Worm (Caenorhabditis elegans) whole organism, L4 larva: ENCODE data around the gene algn-6.

ENCODE experiments used
- D1046.2 ChIP-seq: fragments of 200-800 bp; sonication (Bioruptor generic); IDR thresholded peaks from 2 replicates; pipeline ENCODE4 v1.3.6; 2022; ENCODE audit warnings: missing genetic modification characterization, missing compliant biosample characterization
- F10B5.3 ChIP-seq: sonication (generic microtip); optimal IDR thresholded peaks from 2 replicates; lab custom pipeline; 2016; ENCODE audit warnings: mild to moderate bottlenecking, missing genetic modification characterization, missing compliant biosample characterization
- T26A8.4 ChIP-seq: fragments of 200-800 bp; sonication (Bioruptor generic); IDR thresholded peaks from 2 replicates; pipeline ENCODE4 v1.3.6; 2022; ENCODE audit warnings: missing genetic modification characterization, missing compliant biosample characterization
- Y48G9A.11 ChIP-seq: fragments of 200-800 bp; sonication (Bioruptor generic); IDR thresholded peaks from 2 replicates; pipeline ENCODE4 v1.3.6; 2022; ENCODE audit warnings: missing genetic modification reagents, missing genetic modification characterization, missing compliant biosample characterization
- Y5F2A.4 ChIP-seq: fragments of 200-800 bp; sonication (Bioruptor generic); optimal IDR thresholded peaks from 2 replicates; lab custom pipeline; 2018; ENCODE audit warnings: mild to moderate bottlenecking, missing genetic modification characterization, missing compliant biosample characterization
- Y75B8A.6 ChIP-seq: fragments of 200-800 bp; sonication (Bioruptor generic); IDR thresholded peaks from 2 replicates; pipeline ENCODE4 v1.3.6; 2022; ENCODE audit warnings: missing genetic modification reagents, missing genetic modification characterization, missing compliant biosample characterization
- ZK337.2 ChIP-seq: fragments of 200-800 bp; sonication (Bioruptor generic); IDR thresholded peaks from 2 replicates; pipeline ENCODE4 v1.3.6; 2022; ENCODE audit warnings: missing genetic modification reagents, missing genetic modification characterization, missing compliant biosample characterization
- aly-2 ChIP-seq: sonication (generic microtip); optimal IDR thresholded peaks from 2 replicates; lab custom pipeline; 2018; ENCODE audit warnings: missing biosample characterization, missing genetic modification characterization
- ama-1 ChIP-seq: fragments of 150-350 bp; optimal IDR thresholded peaks from 2 replicates; lab custom pipeline; 2014; ENCODE audit warnings: inconsistent platforms, mixed read lengths
- arid-1 ChIP-seq: fragments of 200-800 bp; sonication (Bioruptor generic); conservative IDR thresholded peaks from 2 replicates; pipeline ENCODE4 v1.3.6; 2022; ENCODE audit warnings: missing genetic modification reagents, missing genetic modification characterization, missing compliant biosample characterization
- ceh-20 ChIP-seq: fragments of 200-800 bp; sonication (Bioruptor generic); IDR thresholded peaks from 2 replicates; pipeline ENCODE4 v1.3.6; 2022; ENCODE audit warnings: missing genetic modification reagents, missing genetic modification characterization, missing compliant biosample characterization
- ceh-32 ChIP-seq: sonication (generic microtip); optimal IDR thresholded peaks from 2 replicates; lab custom pipeline; 2016; ENCODE audit warnings: mild to moderate bottlenecking, missing genetic modification characterization, missing compliant biosample characterization; ENCODE audit not compliant: poor library complexity
- ctbp-1 ChIP-seq: fragments of 200-800 bp; sonication (Bioruptor generic); IDR thresholded peaks from 2 replicates; pipeline ENCODE4 v1.3.6; 2022; ENCODE audit warnings: missing genetic modification reagents, missing genetic modification characterization, missing compliant biosample characterization
- daf-12 ChIP-seq: fragments of 150-350 bp; optimal IDR thresholded peaks from 2 replicates; lab custom pipeline; 2014; ENCODE audit warnings: missing biosample characterization, missing genetic modification reagents, missing genetic modification characterization
- daf-16 ChIP-seq, 3 experiments: sonication (generic microtip); optimal IDR thresholded peaks; 2 replicates each; lab custom pipeline; 2016 to 2017; ENCODE audit warnings: missing genetic modification characterization in 3 of 3, missing genetic modification reagents in 3 of 3, mild to moderate bottlenecking in 2 of 3, missing compliant biosample characterization in 2 of 3, missing biosample characterization in 1 of 3, moderate library complexity in 1 of 3
- daf-19 ChIP-seq: fragments of 200-800 bp; sonication (Bioruptor generic); conservative IDR thresholded peaks from 2 replicates; pipeline ENCODE4 v1.3.6; 2022; ENCODE audit warnings: missing genetic modification characterization, missing compliant biosample characterization
- dmd-6 ChIP-seq: fragments of 200-800 bp; sonication (Bioruptor generic); IDR thresholded peaks from 2 replicates; pipeline ENCODE4 v1.3.6; 2022; ENCODE audit warnings: missing genetic modification reagents, missing genetic modification characterization, missing compliant biosample characterization
- dpl-1 ChIP-seq: fragments of 150-350 bp; optimal IDR thresholded peaks from 2 replicates; lab custom pipeline; 2014; ENCODE audit warnings: missing biosample characterization, missing genetic modification reagents, missing genetic modification characterization
- dve-1 ChIP-seq: sonication (generic microtip); optimal IDR thresholded peaks from 2 replicates; lab custom pipeline; 2017; ENCODE audit warnings: antibody characterized with exemption, mild to moderate bottlenecking, missing genetic modification characterization, missing compliant biosample characterization; ENCODE audit not compliant: insufficient read depth
- egl-43 ChIP-seq: fragments of 200-800 bp; sonication (Bioruptor generic); IDR thresholded peaks from 2 replicates; pipeline ENCODE4 v1.3.6; 2022; ENCODE audit warnings: missing genetic modification reagents, missing genetic modification characterization, missing compliant biosample characterization
- fkh-10 ChIP-seq: fragments of 150-350 bp; optimal IDR thresholded peaks from 2 replicates; lab custom pipeline; 2014; ENCODE audit warnings: missing biosample characterization, missing genetic modification reagents, missing genetic modification characterization
- hif-1 ChIP-seq, 2 experiments: sonication (generic microtip); optimal IDR thresholded peaks; 2 replicates each; lab custom pipeline; 2016 to 2017; ENCODE audit warnings: missing compliant biosample characterization in 2 of 2, missing genetic modification characterization in 2 of 2, missing genetic modification reagents in 2 of 2, missing genotype in 2 of 2, mild to moderate bottlenecking in 1 of 2
- hlh-11 ChIP-seq: fragments of 200-800 bp; sonication (Bioruptor generic); optimal IDR thresholded peaks from 2 replicates; lab custom pipeline; 2018; ENCODE audit warnings: mild to moderate bottlenecking, missing genetic modification characterization, missing compliant biosample characterization
- hlh-30 ChIP-seq: sonication (generic microtip); optimal IDR thresholded peaks from 2 replicates; lab custom pipeline; 2017; ENCODE audit warnings: antibody characterized with exemption, mild to moderate bottlenecking, missing genetic modification characterization, missing compliant biosample characterization; ENCODE audit not compliant: insufficient read depth
- lin-15B ChIP-seq: fragments of 150-350 bp; sonication (generic microtip); optimal IDR thresholded peaks from 3 replicates; lab custom pipeline; 2014; ENCODE audit warnings: missing biosample characterization, missing genetic modification characterization
- lin-39 ChIP-seq: fragments of 150-350 bp; optimal IDR thresholded peaks from 2 replicates; lab custom pipeline; 2014; ENCODE audit warnings: missing biosample characterization, missing genetic modification reagents, missing genetic modification characterization
- madf-5 ChIP-seq, 2 experiments: fragments of 200-800 bp; sonication (Bioruptor generic); IDR thresholded peaks; 2 replicates each; pipeline ENCODE4 v1.3.6; 2022; ENCODE audit warnings: missing compliant biosample characterization in 2 of 2, missing genetic modification characterization in 2 of 2
- mdt-29 ChIP-seq: fragments of 200-800 bp; sonication (Bioruptor generic); IDR thresholded peaks from 2 replicates; pipeline ENCODE4 v1.3.6; 2022; ENCODE audit warnings: missing genetic modification reagents, missing genetic modification characterization, missing compliant biosample characterization
- mxl-2 ChIP-seq: fragments of 200-800 bp; sonication (Bioruptor generic); conservative IDR thresholded peaks from 2 replicates; pipeline ENCODE4 v1.3.6; 2022; ENCODE audit warnings: missing genetic modification reagents, missing genetic modification characterization, missing compliant biosample characterization
- mxl-3 ChIP-seq: fragments of 200-800 bp; sonication (Bioruptor generic); optimal IDR thresholded peaks from 2 replicates; lab custom pipeline; 2018; ENCODE audit warnings: mild to moderate bottlenecking, missing genetic modification characterization, missing compliant biosample characterization
- nhr-10 ChIP-seq: fragments of 150-350 bp; optimal IDR thresholded peaks from 2 replicates; lab custom pipeline; 2014; ENCODE audit warnings: missing biosample characterization, missing genetic modification characterization
- nhr-111 ChIP-seq: fragments of 200-800 bp; sonication (Bioruptor generic); optimal IDR thresholded peaks from 2 replicates; lab custom pipeline; 2018; ENCODE audit warnings: mild to moderate bottlenecking, missing genetic modification characterization, missing compliant biosample characterization
- nhr-237 ChIP-seq: sonication (generic microtip); optimal IDR thresholded peaks from 2 replicates; lab custom pipeline; 2017; ENCODE audit warnings: missing biosample characterization, missing genetic modification characterization
- nhr-28 ChIP-seq: fragments of 150-350 bp; optimal IDR thresholded peaks from 2 replicates; lab custom pipeline; 2014; ENCODE audit warnings: missing biosample characterization, missing genetic modification characterization
- nhr-42 ChIP-seq: fragments of 200-800 bp; sonication (Bioruptor generic); IDR thresholded peaks from 2 replicates; pipeline ENCODE4 v1.3.6; 2022; ENCODE audit warnings: missing genetic modification characterization, missing compliant biosample characterization
- nhr-48 ChIP-seq: sonication (generic microtip); optimal IDR thresholded peaks from 2 replicates; lab custom pipeline; 2016; ENCODE audit warnings: mild to moderate bottlenecking, missing genetic modification characterization, missing compliant biosample characterization
- nhr-77 ChIP-seq: fragments of 150-350 bp; optimal IDR thresholded peaks from 2 replicates; lab custom pipeline; 2014; ENCODE audit warnings: missing biosample characterization, missing genetic modification characterization
- pha-4 ChIP-seq, 2 experiments: fragments of 150-350 bp in 1 of 2; fragments of 200-800 bp in 1 of 2; sonication (Bioruptor generic) in 1 of 2; IDR thresholded peaks in 1 of 2; optimal IDR thresholded peaks in 1 of 2; 2 replicates each; pipeline versions ENCODE4 v1.3.6 to Lab custom; 2014 to 2022; ENCODE audit warnings: missing genetic modification characterization in 2 of 2, missing genetic modification reagents in 2 of 2, missing biosample characterization in 1 of 2, missing compliant biosample characterization in 1 of 2
- spr-3 ChIP-seq: fragments of 200-800 bp; sonication (Bioruptor generic); optimal IDR thresholded peaks from 2 replicates; lab custom pipeline; 2018; ENCODE audit warnings: mild to moderate bottlenecking, missing genetic modification characterization, missing compliant biosample characterization
- tra-1 ChIP-seq: fragments of 200-800 bp; sonication (Bioruptor generic); IDR thresholded peaks from 2 replicates; pipeline ENCODE4 v1.3.6; 2022; ENCODE audit warnings: missing genetic modification reagents, missing genetic modification characterization, missing compliant biosample characterization
- unc-130 ChIP-seq: sonication (generic microtip); optimal IDR thresholded peaks from 2 replicates; lab custom pipeline; 2016; ENCODE audit warnings: missing genetic modification reagents, missing genetic modification characterization, missing compliant biosample characterization
- unc-39 ChIP-seq: sonication (generic microtip); optimal IDR thresholded peaks from 2 replicates; lab custom pipeline; 2017; ENCODE audit warnings: missing biosample characterization, missing genetic modification characterization
- unc-62 ChIP-seq, 3 experiments: fragments of 150-350 bp in 1 of 3; sonication (generic microtip); optimal IDR thresholded peaks in 2 of 3; peaks in 1 of 3; 1 replicate in 1 of 3; 2 replicates in 2 of 3; lab custom pipeline; 2014 to 2017; ENCODE audit warnings: missing biosample characterization in 3 of 3, missing genetic modification characterization in 3 of 3, missing genetic modification reagents in 3 of 3, missing genotype in 1 of 3
- zag-1 ChIP-seq: fragments of 150-350 bp; optimal IDR thresholded peaks from 2 replicates; lab custom pipeline; 2014; ENCODE audit warnings: missing biosample characterization, missing genetic modification characterization
- zfp-2 ChIP-seq: sonication (generic microtip); optimal IDR thresholded peaks from 2 replicates; lab custom pipeline; 2016; ENCODE audit warnings: mild to moderate bottlenecking, missing genetic modification characterization, missing compliant biosample characterization
- zip-2 ChIP-seq: fragments of 150-350 bp; optimal IDR thresholded peaks from 2 replicates; lab custom pipeline; 2014; ENCODE audit warnings: missing biosample characterization, missing genetic modification characterization
- ztf-11 ChIP-seq: fragments of 150-350 bp; optimal IDR thresholded peaks from 2 replicates; lab custom pipeline; 2014; ENCODE audit warnings: missing biosample characterization, missing genetic modification characterization
- ztf-7 ChIP-seq: fragments of 150-350 bp; optimal IDR thresholded peaks from 2 replicates; lab custom pipeline; 2014; ENCODE audit warnings: missing biosample characterization, missing genetic modification characterization

The algn-6 gene

ce11 chrII:8012071-8013031 is 27.3 kb upstream of the algn-6 start, which contains the start of gene DH11.2:
TSS of gene DH11.2 (plus strand) at chrII:8012816.
- TF ChIP-seq egl-43 (GFP tag; lab: Robert Waterston, UW) (no peak), Y48G9A.11 (GFP tag; lab: Robert Waterston, UW) (no peak), mxl-2 (no peak), nhr-237 (tag; lab: Kevin White, UChicago) (no peak), unc-130 (GFP tag; lab: Kevin White, UChicago) (no peak), dmd-6 (peak; percentile 58), hif-1 (tag; optimal IDR thresholded peaks at IDR 0.05; lab: Kevin White, UChicago) (peak in 1 of 2 experiments; percentile 46), pha-4 (GFP tag; IDR thresholded peaks at IDR 0.05; lab: Robert Waterston, UW) (no peak), pha-4 (tag; optimal IDR thresholded peaks at IDR 0.05; lab: Kevin White, UChicago) (no peak), spr-3 (GFP tag; lab: Kevin White, UChicago) (no peak), ctbp-1 (GFP tag; lab: Robert Waterston, UW) (no peak), mdt-29 (GFP tag; lab: Robert Waterston, UW) (no peak), daf-16 (GFP tag; optimal IDR thresholded peaks at IDR 0.05; lab: Kevin White, UChicago) (no peak), daf-16 (tag; optimal IDR thresholded peaks at IDR 0.05; lab: Kevin White, UChicago) (peak; percentile 72), ZK337.2 (GFP tag; lab: Robert Waterston, UW) (no peak), zfp-2 (tag; lab: Kevin White, UChicago) (no peak), daf-12 (no peak), dve-1 (tag; lab: Kevin White, UChicago) (peak; percentile 36), ceh-20 (no peak), nhr-42 (no peak), nhr-77 (tag; lab: Kevin White, UChicago) (peak; percentile 57), unc-62 (GFP tag; optimal IDR thresholded peaks at IDR 0.05 in 1 of 2; lab: Kevin White, UChicago) (peak in 1 of 2 experiments; percentile 96), unc-62 (tag; optimal IDR thresholded peaks at IDR 0.05; lab: Kevin White, UChicago) (no peak), F10B5.3 (tag; lab: Kevin White, UChicago) (no peak), D1046.2 (GFP tag; lab: Robert Waterston, UW) (no peak), unc-39 (tag; lab: Kevin White, UChicago) (no peak), hlh-30 (tag; lab: Kevin White, UChicago) (peak; percentile 65), Y75B8A.6 (no peak), T26A8.4 (no peak), dpl-1 (GFP tag; lab: Kevin White, UChicago) (no peak), hlh-11 (tag; lab: Kevin White, UChicago) (peak; percentile 66), zag-1 (tag; lab: Kevin White, UChicago) (no peak), tra-1 (GFP tag; lab: Robert Waterston, UW) (no peak), lin-39 (tag; lab: Kevin White, UChicago) (no peak), ama-1 (no peak), Y5F2A.4 (GFP tag; lab: Kevin White, UChicago) (no peak), fkh-10 (GFP tag; lab: Kevin White, UChicago) (no peak), madf-5 (GFP tag; IDR thresholded peaks at IDR 0.05; lab: Robert Waterston, UW) (no peak), nhr-28 (tag; lab: Kevin White, UChicago) (peak; percentile 29), ztf-11 (tag; lab: Kevin White, UChicago) (no peak), mxl-3 (GFP tag; lab: Kevin White, UChicago) (no peak), arid-1 (GFP tag; lab: Robert Waterston, UW) (no peak), zip-2 (tag; lab: Kevin White, UChicago) (no peak), aly-2 (no peak), daf-19 (GFP tag; lab: Robert Waterston, UW) (no peak), ztf-7 (tag; lab: Kevin White, UChicago) (no peak), ceh-32 (tag; lab: Kevin White, UChicago) (no peak), lin-15B (tag; lab: Kevin White, UChicago) (no peak), nhr-10 (no peak), nhr-111 (GFP tag; lab: Kevin White, UChicago) (no peak), nhr-48 (tag; lab: Kevin White, UChicago) (peak; percentile 50)
